Fruit fly (Drosophila melanogaster) whole organism, embryonic: Measurements from ENCODE around the gene CG18302.

ENCODE experiments used
- CG32772 ChIP-seq: fragments of 200-800 bp; sonication (Bioruptor generic); IDR thresholded peaks from 2 replicates; pipeline ENCODE4 v1.3.6; 2022; ENCODE audit warnings: missing biosample characterization, missing genetic modification characterization
- CG3407 ChIP-seq: fragments of 200-800 bp; sonication (Bioruptor generic); optimal IDR thresholded peaks from 2 replicates; lab custom pipeline; 2018; ENCODE audit warnings: missing biosample characterization, mild to moderate bottlenecking, missing genetic modification characterization
- jigr1 ChIP-seq: fragments of 200-800 bp; sonication (Bioruptor generic); IDR thresholded peaks from 3 replicates; pipeline ENCODE4 v1.3.6; 2022; ENCODE audit warnings: missing biosample characterization, missing genetic modification characterization
- peb ChIP-seq: fragments of 200-800 bp; sonication (Bioruptor generic); IDR thresholded peaks from 2 replicates; pipeline ENCODE4 v1.3.6; 2022; ENCODE audit warnings: missing biosample characterization, missing genetic modification characterization

DNA sequence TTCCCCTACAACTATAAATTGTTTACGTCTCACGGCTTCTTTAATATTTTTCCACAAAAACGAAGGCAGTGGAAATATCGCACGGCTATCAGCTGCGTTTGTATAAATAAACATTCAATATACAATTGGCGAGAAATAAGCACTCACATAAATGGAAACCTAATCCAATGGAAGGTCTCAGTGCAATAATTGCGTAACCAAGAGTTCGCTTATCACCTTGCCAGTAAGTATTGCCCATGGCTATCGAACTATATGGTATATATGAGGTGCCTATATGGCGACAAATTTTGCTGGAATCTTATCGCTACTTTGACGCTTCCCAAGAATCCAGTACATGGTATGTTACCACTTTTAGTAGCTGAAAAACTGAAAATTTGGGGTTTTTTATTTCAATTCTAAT lies 31.9 kb upstream of the CG18302 start:
- no peak for TF ChIP-seq jigr1 (GFP tag; lab: Robert Waterston, UW)
- TF ChIP-seq CG3407: no peak
- no peak for TF ChIP-seq peb
- no peak for TF ChIP-seq CG32772 (GFP tag; lab: Robert Waterston, UW)
